Worm (Caenorhabditis elegans) whole organism, mixed stage, embryonic: ENCODE measurements around the gene aps-1.

Experiments used
- blmp-1 ChIP-seq: fragments of 150-350 bp; optimal IDR thresholded peaks from 2 replicates; lab custom pipeline; 2014; ENCODE audit warnings: missing biosample characterization, missing genetic modification characterization
- ceh-43 ChIP-seq: fragments of 200-800 bp; sonication (Bioruptor generic); optimal IDR thresholded peaks from 2 replicates; lab custom pipeline; 2018; ENCODE audit warnings: mild to moderate bottlenecking, missing genetic modification characterization, moderate library complexity, missing compliant biosample characterization
- elt-1 ChIP-seq: sonication (generic microtip); optimal IDR thresholded peaks from 2 replicates; lab custom pipeline; 2017; ENCODE audit warnings: missing genetic modification characterization, mild to moderate bottlenecking, missing compliant biosample characterization, antibody characterized with exemption, moderate library complexity, borderline replicate concordance; ENCODE audit not compliant: insufficient read depth
- lin-32 ChIP-seq: fragments of 200-800 bp; sonication (Bioruptor generic); optimal IDR thresholded peaks from 2 replicates; lab custom pipeline; 2018; ENCODE audit warnings: mild to moderate bottlenecking, missing genetic modification characterization, missing compliant biosample characterization
- nhr-12 ChIP-seq: fragments of 150-350 bp; optimal IDR thresholded peaks from 2 replicates; lab custom pipeline; 2014; ENCODE audit warnings: missing biosample characterization, missing genetic modification characterization
- nhr-237 ChIP-seq: fragments of 150-350 bp; optimal IDR thresholded peaks from 2 replicates; lab custom pipeline; 2014; ENCODE audit warnings: missing biosample characterization, missing genetic modification characterization
- nhr-76 ChIP-seq: sonication (generic microtip); optimal IDR thresholded peaks from 2 replicates; lab custom pipeline; 2017; ENCODE audit warnings: missing biosample characterization, missing genetic modification characterization
- pha-4 ChIP-seq: fragments of 150-350 bp; optimal IDR thresholded peaks from 2 replicates; lab custom pipeline; 2018; ENCODE audit warnings: missing biosample characterization, missing genetic modification reagents, missing genetic modification characterization
- snpc-4 ChIP-seq: fragments of 150-350 bp; optimal IDR thresholded peaks from 2 replicates; lab custom pipeline; 2014; ENCODE audit warnings: missing biosample characterization, missing genetic modification characterization
- unc-62 ChIP-seq: fragments of 150-350 bp; optimal IDR thresholded peaks from 2 replicates; lab custom pipeline; 2014; ENCODE audit warnings: missing biosample characterization, missing genetic modification reagents, missing genetic modification characterization
- zip-8 ChIP-seq: fragments of 150-350 bp; optimal IDR thresholded peaks from 2 replicates; lab custom pipeline; 2014; ENCODE audit warnings: missing biosample characterization, missing genetic modification characterization

- TF ChIP-seq unc-62, result peak; percentile 45
- TF ChIP-seq zip-8, result no peak
- TF ChIP-seq nhr-237 (tag; lab: Kevin White, UChicago), result peak; percentile 57
- no peak for TF ChIP-seq lin-32 (GFP tag; lab: Kevin White, UChicago)
- no peak for TF ChIP-seq nhr-76 (tag; lab: Kevin White, UChicago)
- no peak for TF ChIP-seq snpc-4 (tag; lab: Kevin White, UChicago)
- no peak for TF ChIP-seq ceh-43 (GFP tag; lab: Kevin White, UChicago)
- no peak for TF ChIP-seq nhr-12 (tag; lab: Kevin White, UChicago)
- no peak for TF ChIP-seq blmp-1 (tag; lab: Kevin White, UChicago)
- TF ChIP-seq elt-1 (tag; lab: Kevin White, UChicago), result no peak
- TF ChIP-seq pha-4 (tag; lab: Kevin White, UChicago), result peak; percentile 80
These were observed at the start of gene aps-1, which contains the start of gene rpt-2 for ce11 chrV:6017630-6018029.
